Fruit fly (Drosophila melanogaster) whole organism: Measurements from ENCODE around the gene CG13081.

Source experiments
- CG8478 ChIP-seq: fragments of >200 bp; optimal IDR thresholded peaks from 2 replicates; lab custom pipeline; 2018; ENCODE audit warnings: inconsistent platforms
- Dll ChIP-seq: fragments of >200 bp; optimal IDR thresholded peaks from 2 replicates; lab custom pipeline; 2017
- EcR ChIP-seq, 2 experiments: fragments of >200 bp; optimal IDR thresholded peaks; 2 replicates each; lab custom pipeline; 2017; ENCODE audit warnings: missing biosample characterization in 2 of 2, missing genetic modification characterization in 2 of 2, missing genetic modification reagents in 2 of 2
- pan ChIP-seq: fragments of >200 bp; optimal IDR thresholded peaks from 2 replicates; lab custom pipeline; 2017
- psq ChIP-seq: fragments of >200 bp; optimal IDR thresholded peaks from 2 replicates; lab custom pipeline; 2017
- usp ChIP-seq: fragments of >200 bp; optimal IDR thresholded peaks from 2 replicates; lab custom pipeline; 2017; ENCODE audit warnings: missing biosample characterization, missing genetic modification characterization, mixed read lengths

CG13081 gene

DNA sequence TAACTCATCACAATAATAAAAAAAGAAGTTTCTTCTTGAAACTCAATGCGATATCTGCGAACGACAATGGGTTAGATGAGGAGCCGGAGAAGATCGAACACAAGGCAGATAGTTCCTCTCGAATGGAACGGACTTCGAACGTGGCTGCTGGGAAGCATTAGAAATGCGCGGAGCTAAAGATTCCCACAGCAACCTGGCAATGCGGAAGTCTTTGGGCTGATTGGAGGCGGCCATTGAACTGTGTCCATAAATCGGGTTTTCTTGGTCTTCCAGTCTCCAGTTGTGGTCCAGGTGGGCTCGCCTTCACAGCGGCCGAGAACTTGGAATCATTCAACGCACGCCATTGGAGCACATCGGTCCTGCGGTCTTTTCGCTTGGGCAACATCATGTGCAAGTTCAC, at the start of gene CG13081:
TSS of gene CG13081 (plus strand) at position 301 of the 400 bp plus-strand sequence.
- peak in 1 of 2 experiments; percentile 42 for TF ChIP-seq EcR (GFP tag; optimal IDR thresholded peaks at IDR 0.05; lab: Kevin White, UChicago)
- no peak for TF ChIP-seq pan (lab: Kevin White, UChicago)

DNA sequence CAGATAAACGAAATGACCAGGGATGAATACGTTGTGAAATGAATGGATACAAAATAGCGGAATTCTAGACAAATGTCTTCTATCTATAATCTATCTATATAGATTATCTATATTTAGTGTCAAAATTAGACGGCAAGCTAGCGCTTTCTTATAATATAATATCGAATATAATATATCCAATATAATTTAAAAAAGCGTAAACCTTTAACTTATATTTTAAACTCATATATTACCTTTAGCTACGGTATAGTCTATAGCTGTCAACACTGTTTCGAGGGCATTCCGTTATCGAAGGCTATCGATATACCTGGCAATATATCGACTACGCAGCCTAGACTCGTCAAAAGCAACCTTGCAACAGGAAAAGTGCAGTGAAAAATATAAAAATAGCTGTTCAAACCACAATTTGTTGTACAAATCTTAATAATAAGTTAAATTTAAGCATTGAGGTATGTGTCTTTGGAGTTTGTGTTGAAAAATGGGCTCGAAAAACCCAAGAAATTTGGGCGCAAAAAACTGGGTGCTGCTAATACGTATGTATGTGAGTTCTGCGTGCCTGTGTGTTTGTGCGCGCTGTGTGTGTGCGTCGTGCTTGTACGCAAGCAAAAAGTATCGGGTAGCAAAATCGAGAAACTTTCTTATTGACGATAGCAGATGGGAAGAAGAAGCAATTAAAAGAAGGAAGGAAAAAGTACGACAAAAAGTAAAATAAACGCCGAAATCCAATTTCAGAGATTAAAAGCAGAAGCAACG, 47.3 kb upstream of the CG13081 start, which contains the start of the genes swm and Ctu2:
TSS of gene swm (plus strand) at position 318 of the 753 bp plus-strand sequence.
TSS of gene Ctu2 (minus strand) at position 320 of the 753 bp plus-strand sequence.
- TF ChIP-seq EcR (GFP tag; optimal IDR thresholded peaks at IDR 0.05; lab: Kevin White, UChicago), result no peak
- TF ChIP-seq pan (lab: Kevin White, UChicago), result no peak
- no peak for TF ChIP-seq psq (lab: Kevin White, UChicago)
- TF ChIP-seq CG8478 (lab: Kevin White, UChicago), result no peak
- no peak for TF ChIP-seq usp
- no peak for TF ChIP-seq Dll (lab: Kevin White, UChicago)

DNA sequence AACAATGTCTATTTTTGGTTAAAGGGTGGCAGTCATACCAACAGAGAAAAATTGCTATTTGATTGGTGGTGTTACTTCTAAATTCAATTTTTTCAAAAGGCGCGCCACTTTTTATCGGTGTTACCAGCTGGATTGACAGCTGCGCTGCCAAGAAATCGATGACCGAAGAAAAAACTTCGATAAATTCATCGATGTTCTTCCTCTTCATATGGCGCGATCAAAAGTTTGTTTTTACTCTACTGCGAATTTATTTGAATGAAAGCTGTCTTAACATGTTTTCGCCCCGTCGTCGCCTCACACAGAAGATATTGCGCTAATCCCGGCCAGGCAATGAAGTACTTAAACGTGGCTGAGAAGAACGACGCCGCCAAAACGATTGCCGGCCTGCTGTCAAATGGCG, 42.4 kb upstream of the CG13081 start, which contains the start of gene Top3alpha:
TSS of gene Top3alpha (plus strand) at position 186 of the 400 bp plus-strand sequence.
- TF ChIP-seq CG8478 (lab: Kevin White, UChicago), result no peak
- no peak for TF ChIP-seq psq (lab: Kevin White, UChicago)
- TF ChIP-seq pan (lab: Kevin White, UChicago), result no peak
- TF ChIP-seq Dll (lab: Kevin White, UChicago), result no peak
- TF ChIP-seq usp, result no peak
- TF ChIP-seq EcR (GFP tag; optimal IDR thresholded peaks at IDR 0.05; lab: Kevin White, UChicago), result no peak

DNA sequence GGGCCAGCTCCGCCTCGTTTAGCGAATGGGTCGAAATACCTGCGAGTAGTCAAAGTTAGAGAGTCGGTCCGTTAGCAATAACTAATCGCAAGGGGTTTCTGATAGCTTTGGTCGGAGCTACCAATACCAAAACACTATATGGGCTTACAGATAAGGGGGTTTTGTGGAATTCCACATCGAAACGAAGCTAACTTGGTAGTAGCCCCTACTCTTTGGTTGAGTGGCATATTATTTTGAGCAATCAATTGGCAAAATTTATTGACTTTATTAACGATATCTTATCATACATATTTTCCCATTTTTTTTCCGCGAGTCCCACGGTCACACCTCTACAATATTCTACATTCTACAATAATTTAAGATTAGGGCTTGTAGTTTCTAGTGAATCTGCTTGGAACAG, 34.1 kb upstream of the CG13081 start:
- no peak for TF ChIP-seq pan (lab: Kevin White, UChicago)
- no peak for TF ChIP-seq CG8478 (lab: Kevin White, UChicago)
- TF ChIP-seq Dll (lab: Kevin White, UChicago), result no peak
- no peak for TF ChIP-seq EcR (GFP tag; optimal IDR thresholded peaks at IDR 0.05; lab: Kevin White, UChicago)
- no peak for TF ChIP-seq usp
- no peak for TF ChIP-seq psq (lab: Kevin White, UChicago)

DNA sequence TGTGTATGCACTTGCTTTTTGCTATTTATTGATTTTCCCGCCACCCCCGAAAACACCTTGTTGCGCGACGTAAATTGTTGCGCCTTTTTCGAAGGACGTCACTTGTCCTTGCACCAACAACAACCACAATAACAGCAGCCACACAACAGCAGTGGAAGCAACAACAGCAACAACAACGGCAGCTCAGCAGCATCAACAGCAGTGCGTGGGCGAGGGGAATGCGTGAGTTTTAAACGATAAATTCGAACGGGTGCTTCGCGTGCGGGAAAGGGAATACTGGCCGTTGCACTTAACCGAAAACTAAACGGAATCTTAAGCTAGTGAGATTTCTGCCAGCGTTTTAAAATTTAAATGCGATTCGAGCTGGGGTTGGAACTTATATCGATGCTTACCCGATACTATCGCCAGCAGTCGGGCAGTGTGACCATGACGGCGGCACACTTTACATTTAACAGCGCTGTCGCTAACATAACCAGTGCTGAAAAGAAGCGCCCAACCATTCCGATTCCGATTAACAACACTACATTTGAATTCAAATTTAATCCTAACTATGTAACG, 32.0 kb upstream of the CG13081 start, which contains the start of gene cyst:
TSS of gene cyst (minus strand) at position 404 of the 558 bp plus-strand sequence.
- TF ChIP-seq EcR (GFP tag; optimal IDR thresholded peaks at IDR 0.05; lab: Kevin White, UChicago) (no peak), Dll (lab: Kevin White, UChicago) (no peak), CG8478 (lab: Kevin White, UChicago) (no peak), usp (no peak), pan (lab: Kevin White, UChicago) (no peak), psq (lab: Kevin White, UChicago) (no peak)

DNA sequence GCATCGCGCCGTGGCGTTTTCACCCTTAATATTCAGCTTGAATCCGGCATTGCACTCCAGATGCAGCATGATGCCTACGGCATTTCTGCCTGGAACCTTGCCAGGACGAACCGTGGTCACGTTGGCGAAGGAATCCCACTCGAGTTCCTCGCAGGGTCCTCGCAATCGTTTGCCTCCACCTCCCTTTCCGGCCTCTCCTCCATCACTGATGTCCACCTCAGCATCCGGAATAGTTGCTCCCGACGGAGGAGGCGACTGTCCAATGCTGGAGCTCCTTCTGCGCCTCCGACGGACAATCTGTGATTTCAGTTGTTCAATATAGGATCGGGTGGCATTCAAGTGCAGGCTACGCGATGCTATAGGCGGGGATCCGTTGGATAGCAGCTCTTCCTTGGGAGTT, 28.2 kb upstream of the CG13081 start:
- no peak for TF ChIP-seq Dll (lab: Kevin White, UChicago)
- TF ChIP-seq EcR (GFP tag; optimal IDR thresholded peaks at IDR 0.05; lab: Kevin White, UChicago), result no peak
- TF ChIP-seq pan (lab: Kevin White, UChicago), result no peak

DNA sequence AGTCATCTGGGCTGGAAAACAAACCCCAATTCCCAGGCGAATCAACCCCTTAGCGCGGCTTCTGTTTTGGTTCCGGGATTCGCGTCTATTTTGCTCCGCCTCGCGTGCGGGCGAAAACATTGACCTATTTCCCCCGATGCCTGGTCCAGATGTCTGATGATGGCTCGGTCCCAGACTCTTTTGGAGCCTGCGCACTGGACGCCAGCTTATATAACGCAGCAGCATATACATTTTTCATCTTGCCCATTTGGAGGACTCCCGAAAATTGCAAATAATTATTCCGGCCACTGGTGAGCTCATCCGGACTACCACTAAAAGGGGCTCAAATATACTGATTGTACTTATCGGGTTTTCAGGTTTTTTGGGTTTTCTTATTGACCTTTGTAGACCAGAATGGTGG, 24.3 kb upstream of the CG13081 start:
- TF ChIP-seq psq (lab: Kevin White, UChicago) (no peak), EcR (GFP tag; optimal IDR thresholded peaks at IDR 0.05; lab: Kevin White, UChicago) (no peak), pan (lab: Kevin White, UChicago) (no peak), Dll (lab: Kevin White, UChicago) (no peak), usp (no peak), CG8478 (lab: Kevin White, UChicago) (no peak)

DNA sequence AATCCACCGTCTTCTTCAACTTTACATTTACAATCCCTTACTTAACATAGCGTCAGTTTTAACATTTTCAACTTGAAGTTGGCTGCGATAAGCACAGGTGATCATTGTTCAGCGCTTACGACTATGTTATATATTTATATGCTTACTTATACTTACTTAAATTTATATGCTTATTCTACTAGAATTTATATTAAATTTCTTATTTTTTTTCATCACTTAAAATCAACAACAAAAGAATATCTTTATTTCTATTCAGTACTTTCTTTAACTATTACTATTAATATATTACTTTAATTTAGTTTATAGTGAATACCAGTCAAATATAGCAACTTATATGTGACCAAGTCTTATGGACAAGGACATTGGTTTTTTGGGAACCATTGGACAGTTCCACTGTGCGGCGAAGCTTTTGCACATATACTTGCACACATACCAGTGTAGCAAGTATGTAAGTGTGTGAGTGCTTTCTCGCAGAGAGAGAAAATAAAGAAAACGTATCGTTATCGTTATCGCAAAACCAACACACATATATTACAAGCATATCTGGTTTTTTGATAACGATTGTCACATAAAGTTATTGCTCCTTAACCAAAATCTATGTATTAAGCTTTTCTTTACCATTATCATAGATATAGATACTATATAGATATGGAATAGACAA, 23.1 kb upstream of the CG13081 start, which contains the start of gene Hasp:
TSS of gene Hasp (minus strand) at position 51 of the 661 bp plus-strand sequence.
- TF ChIP-seq usp (no peak), CG8478 (lab: Kevin White, UChicago) (no peak), Dll (lab: Kevin White, UChicago) (no peak)

DNA sequence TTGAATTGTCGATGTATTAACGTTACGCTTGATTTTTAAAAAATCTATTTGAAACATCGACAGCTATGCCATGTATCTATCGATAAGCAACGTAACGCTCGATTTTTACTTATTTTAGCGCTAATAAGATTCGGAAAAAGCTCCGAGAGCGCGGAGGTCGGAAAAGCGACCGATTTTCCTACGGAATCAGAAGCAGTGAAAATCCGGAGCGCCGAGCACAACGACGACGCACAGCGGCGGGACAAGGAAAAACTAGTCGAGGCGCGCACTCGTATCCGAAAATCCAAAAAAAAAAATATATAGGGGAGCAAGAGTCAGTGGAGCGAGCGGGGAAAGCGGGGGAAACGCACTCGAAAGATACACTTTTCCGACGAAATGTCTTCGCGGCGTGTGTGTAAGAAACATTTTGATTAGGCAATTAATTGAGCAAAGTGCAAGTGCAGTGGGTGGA, 21.7 kb upstream of the CG13081 start, which contains the start of gene CG10132:
TSS of gene CG10132 (plus strand) at position 189 of the 451 bp plus-strand sequence.
- no peak for TF ChIP-seq psq (lab: Kevin White, UChicago)
- no peak for TF ChIP-seq pan (lab: Kevin White, UChicago)
- TF ChIP-seq EcR (GFP tag; optimal IDR thresholded peaks at IDR 0.05; lab: Kevin White, UChicago), result no peak
- no peak for TF ChIP-seq usp
- TF ChIP-seq CG8478 (lab: Kevin White, UChicago), result no peak
- TF ChIP-seq Dll (lab: Kevin White, UChicago), result no peak

DNA sequence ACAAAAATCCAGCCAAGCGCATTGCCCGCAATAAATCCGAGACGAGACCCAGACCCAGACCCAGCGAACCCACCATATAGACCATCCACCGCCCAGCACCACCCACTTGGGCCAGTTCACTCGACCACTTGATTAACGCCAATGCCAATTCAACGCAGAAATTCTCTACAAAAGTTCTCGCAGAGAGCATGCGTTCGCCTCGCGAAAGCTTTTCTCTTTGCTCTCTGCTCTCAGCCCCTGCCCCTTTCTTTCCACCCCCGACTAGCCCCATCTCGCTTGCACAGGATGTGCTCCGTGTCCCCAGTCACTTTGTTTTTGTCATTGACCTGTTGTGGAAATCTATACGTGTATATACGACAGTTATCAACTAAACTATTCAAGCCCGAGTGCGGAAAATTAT, 20.8 kb upstream of the CG13081 start:
- TF ChIP-seq Dll (lab: Kevin White, UChicago), result peak; percentile 31
- TF ChIP-seq pan (lab: Kevin White, UChicago), result no peak

DNA sequence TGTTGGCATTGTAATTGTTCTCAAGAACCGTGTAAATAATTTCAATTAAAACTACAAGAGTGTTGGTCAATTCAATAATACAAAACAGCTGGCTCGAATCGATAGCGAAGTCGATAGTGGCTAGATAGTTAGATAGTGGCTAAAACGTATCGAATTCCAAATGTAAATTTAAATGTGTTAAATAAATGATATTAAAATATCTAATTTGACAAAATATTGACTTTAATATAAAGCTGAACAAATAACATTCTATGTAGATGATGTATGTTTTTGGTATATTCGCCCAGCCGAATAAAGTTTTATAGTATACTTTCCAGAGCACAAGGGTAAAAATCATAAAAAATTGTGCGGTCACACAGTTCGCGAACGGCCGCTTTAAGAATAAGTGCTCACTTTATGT, 14.1 kb upstream of the CG13081 start, which contains the start of the genes Dpm1 and CG10137:
TSS of gene Dpm1 (minus strand) at position 53 of the 400 bp plus-strand sequence.
TSS of gene CG10137 (plus strand) at position 371 of the 400 bp plus-strand sequence.
- no peak for TF ChIP-seq CG8478 (lab: Kevin White, UChicago)
- TF ChIP-seq psq (lab: Kevin White, UChicago), result no peak
- no peak for TF ChIP-seq Dll (lab: Kevin White, UChicago)
- no peak for TF ChIP-seq pan (lab: Kevin White, UChicago)
- no peak for TF ChIP-seq EcR (GFP tag; optimal IDR thresholded peaks at IDR 0.05; lab: Kevin White, UChicago)
- no peak for TF ChIP-seq usp
